Fruit fly (Drosophila melanogaster) whole organism, prepupa: ENCODE data around the gene pum.
A peak's percentile ranks its signal among the peaks of the same experiment; 100 is the strongest.

Experiments
- Blimp-1 ChIP-seq: fragments of 200-800 bp; sonication (Bioruptor generic); optimal IDR thresholded peaks from 3 replicates; lab custom pipeline; 2017; ENCODE audit warnings: missing biosample characterization, missing genetic modification characterization, mild to moderate bottlenecking, moderate library complexity, missing genetic modification reagents
- CG10631 ChIP-seq: fragments of 200-800 bp; sonication (Bioruptor generic); optimal IDR thresholded peaks from 2 replicates; lab custom pipeline; 2016; ENCODE audit warnings: missing biosample characterization, missing genetic modification characterization
- CG10669 ChIP-seq: fragments of 200-800 bp; sonication (Bioruptor generic); optimal IDR thresholded peaks from 3 replicates; lab custom pipeline; 2018; ENCODE audit warnings: missing biosample characterization, mild to moderate bottlenecking, missing genetic modification characterization, moderate library complexity
- CG11294 ChIP-seq: fragments of 200-800 bp; sonication (Bioruptor generic); IDR thresholded peaks from 2 replicates; pipeline ENCODE4 v1.3.6; 2022; ENCODE audit warnings: missing biosample characterization, missing genetic modification characterization
- CG11902 ChIP-seq: fragments of 200-800 bp; sonication (Bioruptor generic); optimal IDR thresholded peaks from 3 replicates; lab custom pipeline; 2016; ENCODE audit warnings: missing biosample characterization, missing genetic modification characterization
- CG15336 ChIP-seq: fragments of 200-800 bp; sonication (Bioruptor generic); IDR thresholded peaks from 2 replicates; pipeline ENCODE4 v1.3.6; 2022; ENCODE audit warnings: missing biosample characterization, missing genetic modification characterization
- CG3032 ChIP-seq: fragments of 200-800 bp; optimal IDR thresholded peaks from 2 replicates; lab custom pipeline; 2019; ENCODE audit warnings: missing biosample characterization, mild to moderate bottlenecking, missing genetic modification characterization, moderate library complexity
- CG31627 ChIP-seq: fragments of 200-800 bp; sonication (Bioruptor generic); optimal IDR thresholded peaks from 3 replicates; lab custom pipeline; 2016; ENCODE audit warnings: missing biosample characterization, missing genetic modification characterization
- CG3919 ChIP-seq: fragments of 200-800 bp; sonication (Bioruptor generic); optimal IDR thresholded peaks from 3 replicates; lab custom pipeline; 2016; ENCODE audit warnings: missing biosample characterization, missing genetic modification characterization
- CG4318 ChIP-seq: fragments of 200-800 bp; sonication (Bioruptor generic); optimal IDR thresholded peaks from 3 replicates; lab custom pipeline; 2017; ENCODE audit warnings: missing biosample characterization, mild to moderate bottlenecking, missing genetic modification characterization
- CG6276 ChIP-seq: fragments of 200-800 bp; sonication (Bioruptor generic); optimal IDR thresholded peaks from 2 replicates; lab custom pipeline; 2017; ENCODE audit warnings: missing biosample characterization, mild to moderate bottlenecking, missing genetic modification characterization
- CG6808 ChIP-seq: fragments of 200-800 bp; sonication (Bioruptor generic); optimal IDR thresholded peaks from 3 replicates; lab custom pipeline; 2017; ENCODE audit warnings: missing biosample characterization, missing genetic modification characterization, mild to moderate bottlenecking, moderate library complexity, missing genetic modification reagents
- CG6854 ChIP-seq: fragments of 200-800 bp; sonication (Bioruptor generic); optimal IDR thresholded peaks from 2 replicates; lab custom pipeline; 2017; ENCODE audit warnings: missing biosample characterization, mild to moderate bottlenecking, missing genetic modification characterization
- CG7368 ChIP-seq: fragments of 200-800 bp; sonication (Bioruptor generic); optimal IDR thresholded peaks from 3 replicates; lab custom pipeline; 2016; ENCODE audit warnings: missing biosample characterization, missing genetic modification characterization
- Eip75B ChIP-seq: fragments of 200-800 bp; sonication (Bioruptor generic); optimal IDR thresholded peaks from 3 replicates; lab custom pipeline; 2016; ENCODE audit warnings: missing biosample characterization, missing genetic modification characterization
- Eip78C ChIP-seq: fragments of 200-800 bp; sonication (Bioruptor generic); peaks from one replicate; lab custom pipeline; 2016; ENCODE audit warnings: missing biosample characterization, missing genetic modification characterization
- Eip93F ChIP-seq: fragments of 200-800 bp; sonication (Bioruptor generic); optimal IDR thresholded peaks from 2 replicates; lab custom pipeline; 2016; ENCODE audit warnings: missing biosample characterization, mild to moderate bottlenecking, missing genetic modification characterization
- Ets21C ChIP-seq: fragments of 200-800 bp; sonication (Bioruptor generic); optimal IDR thresholded peaks from 3 replicates; lab custom pipeline; 2016; ENCODE audit warnings: missing biosample characterization, missing genetic modification characterization
- Ets96B ChIP-seq: fragments of 200-800 bp; optimal IDR thresholded peaks from 2 replicates; lab custom pipeline; 2019; ENCODE audit warnings: missing biosample characterization, mild to moderate bottlenecking, missing genetic modification characterization, moderate library complexity
- Gug ChIP-seq: fragments of 200-800 bp; sonication (Bioruptor generic); IDR thresholded peaks from 2 replicates; pipeline ENCODE4 v1.3.6; 2022; ENCODE audit warnings: missing biosample characterization, missing genetic modification characterization
- Hr4 ChIP-seq: fragments of 200-800 bp; sonication (Bioruptor generic); optimal IDR thresholded peaks from 3 replicates; lab custom pipeline; 2016; ENCODE audit warnings: missing biosample characterization, missing genetic modification characterization
- OdsH ChIP-seq: fragments of 200-800 bp; sonication (Bioruptor generic); optimal IDR thresholded peaks from 3 replicates; lab custom pipeline; 2016; ENCODE audit warnings: missing biosample characterization, missing genetic modification characterization
- Smox ChIP-seq: fragments of 200-800 bp; sonication (Bioruptor generic); optimal IDR thresholded peaks from 3 replicates; lab custom pipeline; 2016; ENCODE audit warnings: missing biosample characterization, missing genetic modification characterization
- Sox14 ChIP-seq: fragments of 200-800 bp; sonication (Bioruptor generic); optimal IDR thresholded peaks from 3 replicates; lab custom pipeline; 2016; ENCODE audit warnings: missing biosample characterization, missing genetic modification characterization
- Sox15 ChIP-seq: fragments of 200-800 bp; sonication (Bioruptor generic); optimal IDR thresholded peaks from 3 replicates; lab custom pipeline; 2016; ENCODE audit warnings: missing biosample characterization, missing genetic modification characterization
- dsx ChIP-seq: fragments of 200-800 bp; optimal IDR thresholded peaks from 3 replicates; lab custom pipeline; 2019; ENCODE audit warnings: missing biosample characterization, mild to moderate bottlenecking, missing genetic modification characterization, moderate library complexity; ENCODE audit not compliant: poor library complexity, severe bottlenecking
- fd59A ChIP-seq: fragments of 200-800 bp; sonication (Bioruptor generic); optimal IDR thresholded peaks from 2 replicates; lab custom pipeline; 2017; ENCODE audit warnings: missing biosample characterization, mild to moderate bottlenecking, missing genetic modification characterization, missing genetic modification reagents
- lz ChIP-seq: fragments of 200-800 bp; sonication (Bioruptor generic); optimal IDR thresholded peaks from 3 replicates; lab custom pipeline; 2016; ENCODE audit warnings: missing biosample characterization, missing genetic modification characterization
- net ChIP-seq: fragments of 200-800 bp; sonication (Bioruptor generic); optimal IDR thresholded peaks from 3 replicates; lab custom pipeline; 2016; ENCODE audit warnings: missing biosample characterization, missing genetic modification characterization
- pdm3 ChIP-seq: fragments of 200-800 bp; sonication (Bioruptor generic); optimal IDR thresholded peaks from 3 replicates; lab custom pipeline; 2016; ENCODE audit warnings: missing biosample characterization, missing genetic modification characterization
- topi ChIP-seq: fragments of 200-800 bp; sonication (Bioruptor generic); optimal IDR thresholded peaks from 3 replicates; lab custom pipeline; 2016; ENCODE audit warnings: missing biosample characterization, missing genetic modification characterization
- vri ChIP-seq: fragments of 200-800 bp; sonication (Bioruptor generic); optimal IDR thresholded peaks from 3 replicates; lab custom pipeline; 2016; ENCODE audit warnings: missing biosample characterization, mild to moderate bottlenecking, missing genetic modification characterization

The pum gene

DNA sequence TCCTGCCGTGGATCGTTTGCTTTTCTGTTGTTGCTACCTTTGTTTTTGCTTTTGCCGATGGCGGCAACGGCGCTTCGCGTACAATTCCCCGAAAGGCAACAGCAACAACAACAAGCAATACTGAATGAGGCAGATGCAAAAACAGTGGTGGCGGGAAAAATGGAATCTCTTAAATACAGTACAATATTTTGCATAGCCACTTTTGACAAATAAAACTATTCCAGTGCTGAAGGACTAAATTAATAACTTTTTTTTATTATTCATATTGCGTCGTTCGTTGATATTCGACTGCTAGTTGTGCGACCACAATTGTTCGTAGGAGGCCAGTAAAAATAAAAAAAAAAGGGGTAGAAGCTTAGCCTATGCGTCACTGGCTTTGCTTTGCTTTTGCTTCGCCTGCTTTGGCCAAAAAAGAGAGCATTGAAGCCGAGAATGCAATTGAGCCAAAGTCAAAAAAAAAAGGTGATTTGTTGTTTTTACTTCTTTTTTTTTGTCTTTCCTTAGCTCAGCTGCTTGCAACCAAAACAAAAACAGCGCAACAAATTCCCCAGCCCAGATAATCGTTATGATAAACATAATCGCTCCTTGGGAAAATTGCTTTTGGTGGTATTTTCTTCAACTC is 205.6 kb downstream of the pum start (continued):
- TF ChIP-seq CG3032 (tag; lab: Kevin White, UChicago) (peak; percentile 98), CG11294 (GFP tag; lab: Robert Waterston, UW) (peak; percentile 97), CG7368 (GFP tag; lab: Kevin White, UChicago) (peak; percentile 98), CG3919 (GFP tag; lab: Kevin White, UChicago) (peak; percentile 99), net (GFP tag; lab: Kevin White, UChicago) (peak; percentile 99), CG11902 (GFP tag; lab: Kevin White, UChicago) (peak; percentile 96), lz (GFP tag; lab: Kevin White, UChicago) (peak; percentile 97), CG6808 (GFP tag; lab: Kevin White, UChicago) (peak; percentile 98), fd59A (peak; percentile 98), Gug (GFP tag; lab: Robert Waterston, UW) (peak; percentile 98), CG10669 (GFP tag; lab: Kevin White, UChicago) (peak; percentile 99), CG4318 (GFP tag; lab: Kevin White, UChicago) (peak; percentile 98), Eip75B (GFP tag; lab: Kevin White, UChicago) (peak; percentile 99), Ets96B (peak; percentile 99), CG31627 (peak; percentile 97), Blimp-1 (peak; percentile 78), Smox (GFP tag; lab: Kevin White, UChicago) (peak; percentile 96)

DNA sequence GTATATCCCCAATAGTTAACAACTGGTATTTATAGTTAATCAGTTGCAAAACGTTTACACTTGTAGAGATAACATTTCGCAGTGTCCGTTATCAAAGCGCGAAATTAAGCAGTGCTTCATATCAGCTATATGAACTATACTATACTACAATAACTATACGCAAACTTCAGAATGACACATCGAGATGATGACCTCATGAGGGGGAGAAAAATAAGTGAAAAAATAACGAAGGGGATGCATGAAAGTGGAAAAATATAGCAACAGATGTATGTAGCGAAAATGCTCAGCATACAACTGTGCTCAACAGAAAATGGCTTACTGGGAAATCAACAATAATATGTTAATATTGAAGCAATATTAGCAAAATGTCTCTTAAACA is 206.7 kb downstream of the pum start:
- TF ChIP-seq Hr4 (GFP tag; lab: Kevin White, UChicago) (peak; percentile 17), CG15336 (GFP tag; lab: Robert Waterston, UW) (no peak)

- TF ChIP-seq Sox15 (GFP tag; lab: Kevin White, UChicago), result no peak
- TF ChIP-seq, all 60 proteins: peak for 0
Measured at dm6 chr3R:9030006-9030749, 207.3 kb downstream of the pum start.

DNA sequence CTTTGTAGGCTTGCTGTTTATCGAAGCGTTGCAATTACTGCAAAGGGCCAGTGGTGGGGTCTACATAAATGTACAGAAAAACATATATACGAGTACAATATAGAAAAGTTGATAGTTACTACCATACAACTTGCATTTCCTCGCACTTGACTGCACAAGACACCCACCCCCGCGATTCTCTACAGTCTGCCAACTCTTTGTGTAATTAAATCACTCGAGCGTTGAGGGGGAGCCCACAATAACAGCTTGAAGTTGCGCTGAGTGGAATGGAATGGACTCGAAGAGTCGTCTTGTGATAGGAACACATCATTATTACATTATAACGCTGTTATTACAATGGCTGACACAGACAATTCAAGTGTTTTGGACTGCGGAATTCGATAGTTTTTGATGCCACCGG is 208.1 kb downstream of the pum start:
- TF ChIP-seq Eip78C (GFP tag; lab: Kevin White, UChicago), result peak; percentile 37
- no peak for TF ChIP-seq CG6808 (GFP tag; lab: Kevin White, UChicago)
- TF ChIP-seq Hr4 (GFP tag; lab: Kevin White, UChicago), result no peak
- no peak for TF ChIP-seq net (GFP tag; lab: Kevin White, UChicago)
- TF ChIP-seq CG6276, result no peak
- TF ChIP-seq OdsH (GFP tag; lab: Kevin White, UChicago), result no peak
- no peak for TF ChIP-seq fd59A
- TF ChIP-seq Sox14 (GFP tag; lab: Kevin White, UChicago), result peak; percentile 11
- TF ChIP-seq Smox (GFP tag; lab: Kevin White, UChicago), result no peak
- no peak for TF ChIP-seq CG10631 (GFP tag; lab: Kevin White, UChicago)
- TF ChIP-seq CG6854, result no peak
- TF ChIP-seq CG7368 (GFP tag; lab: Kevin White, UChicago), result no peak
- TF ChIP-seq dsx, result peak; percentile 26
- TF ChIP-seq CG31627, result no peak
- TF ChIP-seq pdm3, result no peak
- no peak for TF ChIP-seq CG10669 (GFP tag; lab: Kevin White, UChicago)
- no peak for TF ChIP-seq topi (GFP tag; lab: Kevin White, UChicago)
- TF ChIP-seq CG3919 (GFP tag; lab: Kevin White, UChicago), result no peak
- TF ChIP-seq Ets21C (GFP tag; lab: Kevin White, UChicago), result no peak
- TF ChIP-seq Eip93F (GFP tag; lab: Kevin White, UChicago), result no peak
- TF ChIP-seq vri, result no peak
- TF ChIP-seq Sox15 (GFP tag; lab: Kevin White, UChicago), result no peak
